Fruit fly (Drosophila melanogaster) whole organism, wandering third instar larva: ENCODE measurements around the gene CG14435.

Source experiments
- Abd-B ChIP-seq: fragments of >200 bp; optimal IDR thresholded peaks from 2 replicates; lab custom pipeline; 2017; ENCODE audit warnings: missing biosample characterization, missing genetic modification characterization
- CG9705 ChIP-seq: fragments of 200-800 bp; sonication (Bioruptor generic); optimal IDR thresholded peaks from 2 replicates; lab custom pipeline; 2018; ENCODE audit warnings: missing biosample characterization, mild to moderate bottlenecking, missing genetic modification characterization
- CrebA ChIP-seq: fragments of 200-800 bp; sonication (Bioruptor generic); optimal IDR thresholded peaks from 2 replicates; lab custom pipeline; 2016; ENCODE audit warnings: missing biosample characterization, mild to moderate bottlenecking, missing genetic modification characterization, borderline replicate concordance
- Dfd ChIP-seq: fragments of >200 bp; optimal IDR thresholded peaks from 2 replicates; lab custom pipeline; 2017; ENCODE audit warnings: missing biosample characterization, missing genetic modification characterization
- Dif ChIP-seq: fragments of 200-275, 200-300 bp; sonication (Bioruptor generic); optimal IDR thresholded peaks from 2 replicates; lab custom pipeline; 2018; ENCODE audit warnings: missing biosample characterization, missing genetic modification characterization; ENCODE audit not compliant: partially characterized antibody
- Myc ChIP-seq: fragments of >200 bp; optimal IDR thresholded peaks from 2 replicates; lab custom pipeline; 2017
- h ChIP-seq: fragments of 200-800 bp; sonication (Bioruptor generic); optimal IDR thresholded peaks from 3 replicates; lab custom pipeline; 2016; ENCODE audit warnings: missing biosample characterization, mild to moderate bottlenecking, missing genetic modification characterization
- lola ChIP-seq: fragments of >200 bp; optimal IDR thresholded peaks from 2 replicates; lab custom pipeline; 2017; ENCODE audit warnings: missing biosample characterization, missing genetic modification characterization
- psq ChIP-seq: fragments of 200-800 bp; sonication (Bioruptor generic); optimal IDR thresholded peaks from 3 replicates; lab custom pipeline; 2017; ENCODE audit warnings: missing biosample characterization, mild to moderate bottlenecking, missing genetic modification characterization, moderate library complexity
- sage ChIP-seq: fragments of 200-800 bp; sonication (Bioruptor generic); optimal IDR thresholded peaks from 2 replicates; lab custom pipeline; 2016; ENCODE audit warnings: missing biosample characterization, mild to moderate bottlenecking, missing genetic modification characterization
- tai ChIP-seq: sonication (Bioruptor generic); optimal IDR thresholded peaks from 2 replicates; lab custom pipeline; 2016; ENCODE audit warnings: missing biosample characterization, missing genetic modification characterization
- usp ChIP-seq: fragments of >200 bp; optimal IDR thresholded peaks from 2 replicates; lab custom pipeline; 2017; ENCODE audit warnings: missing biosample characterization, missing genetic modification characterization
- woc ChIP-seq: sonication (Bioruptor generic); optimal IDR thresholded peaks from 2 replicates; lab custom pipeline; 2016; ENCODE audit warnings: missing biosample characterization, mild to moderate bottlenecking, missing genetic modification characterization

DNA sequence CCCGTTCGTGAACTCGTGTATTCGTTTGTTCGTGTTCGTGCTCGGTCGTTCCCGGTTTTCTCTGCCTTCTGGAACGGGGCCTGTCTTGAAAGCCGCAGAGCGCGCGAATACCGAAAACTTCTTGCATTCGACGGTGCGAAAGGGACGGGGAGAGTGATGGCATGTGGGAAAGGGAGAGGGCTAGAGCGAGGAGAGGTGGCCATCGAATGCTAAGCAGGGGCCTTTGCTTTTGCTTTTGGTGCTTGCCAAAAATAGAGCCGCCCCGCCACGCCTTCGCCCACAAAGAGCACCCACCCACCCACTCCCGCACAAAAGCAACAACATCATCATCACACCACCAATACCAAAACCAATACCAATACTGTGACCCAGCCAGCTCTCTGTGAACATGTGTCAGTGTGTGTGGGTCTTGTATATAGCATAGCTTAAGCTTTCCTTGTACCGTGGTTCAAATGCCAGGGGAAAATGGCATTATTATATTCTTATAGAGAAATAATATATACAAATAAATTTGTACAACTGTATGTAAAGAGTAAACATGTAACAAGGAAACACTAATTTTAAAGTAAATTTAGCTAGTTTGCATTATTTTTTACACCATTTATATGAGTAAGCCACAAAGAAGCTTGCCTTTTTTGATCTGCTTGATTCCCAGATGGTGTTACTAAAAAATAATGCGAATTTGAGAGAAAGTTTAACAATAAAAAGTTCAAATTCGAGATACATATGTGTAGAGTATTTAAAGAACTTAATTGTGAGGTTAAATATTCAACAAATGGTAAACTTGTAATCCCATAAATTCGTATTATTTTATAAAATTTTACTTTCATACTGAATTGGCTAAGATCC, 23.7 kb upstream of the CG14435 start, which contains the start of gene CG14434:
- TF ChIP-seq sage = no peak
- no peak for TF ChIP-seq CG9705 (GFP tag; lab: Kevin White, UChicago)
- TF ChIP-seq Dfd (GFP tag; lab: Kevin White, UChicago) = no peak
- TF ChIP-seq lola (GFP tag; lab: Kevin White, UChicago) = no peak
- TF ChIP-seq Myc (lab: Kevin White, UChicago) = no peak
- peak; percentile 40 for TF ChIP-seq h (GFP tag; lab: Kevin White, UChicago)
- no peak for TF ChIP-seq Abd-B (GFP tag; lab: Kevin White, UChicago)
- peak; percentile 37 for TF ChIP-seq tai
- TF ChIP-seq psq = no peak
- peak; percentile 62 for TF ChIP-seq woc (GFP tag; lab: Kevin White, UChicago)
- no peak for TF ChIP-seq CrebA (GFP tag; lab: Kevin White, UChicago)
- no peak for TF ChIP-seq Dif
- no peak for TF ChIP-seq usp (GFP tag; lab: Kevin White, UChicago)
